Worm (Caenorhabditis elegans): ENCODE data around the gene pfk-1.2.
A peak's percentile ranks its signal among the peaks of the same experiment; 100 is the strongest.

pfk-1.2 gene

ce11 chrV:9544176-9544632 is 12.6 kb downstream of the pfk-1.2 start, which contains the start of gene mdf-1:
mdf-1 (minus strand) TSS chrV:9544226.
- TF ChIP-seq ztf-11 (tag; optimal IDR thresholded peaks at IDR 0.05) (no peak), Y116A8C.19 (tag; optimal IDR thresholded peaks at IDR 0.05; ENCODE audit: borderline replicate concordance) (no peak), ceh-63 (GFP tag; optimal IDR thresholded peaks at IDR 0.05) (no peak), xbp-1 (tag; optimal IDR thresholded peaks at IDR 0.05) (peak; percentile 60), zip-4 (GFP tag; optimal IDR thresholded peaks at IDR 0.05) (no peak), ama-1 (optimal IDR thresholded peaks at IDR 0.05) (peak; percentile 29), unc-130 (tag; optimal IDR thresholded peaks at IDR 0.05) (peak; percentile 58), grh-1 (GFP tag; IDR thresholded peaks at IDR 0.05) (no peak), nhr-84 (tag; optimal IDR thresholded peaks at IDR 0.05) (no peak), ceh-8 (GFP tag; optimal IDR thresholded peaks at IDR 0.05) (peak; percentile 34), mab-9 (GFP tag; IDR thresholded peaks at IDR 0.05) (no peak), blmp-1 (tag; optimal IDR thresholded peaks at IDR 0.05) (peak; percentile 62), unc-30 (tag; optimal IDR thresholded peaks at IDR 0.05) (no peak), efl-3 (GFP tag; optimal IDR thresholded peaks at IDR 0.05) (no peak), aha-1 (tag; optimal IDR thresholded peaks at IDR 0.05) (no peak), lin-14 (GFP tag; optimal IDR thresholded peaks at IDR 0.05) (peak; percentile 77), ceh-88 (GFP tag; IDR thresholded peaks at IDR 0.05) (peak; percentile 26; the same call in 1 of the 2 replicates), egl-27 (tag; optimal IDR thresholded peaks at IDR 0.05) (no peak), nhr-85 (tag) (peak; percentile 48), dsc-1 (tag; optimal IDR thresholded peaks at IDR 0.05) (peak; percentile 49), tbx-2 (tag; optimal IDR thresholded peaks at IDR 0.05) (peak; percentile 60), ces-1 (GFP tag; optimal IDR thresholded peaks at IDR 0.05) (no peak), lin-35 (GFP tag; optimal IDR thresholded peaks at IDR 0.05) (peak; percentile 90 to 96), snpc-4 (tag; optimal IDR thresholded peaks at IDR 0.05) (peak; percentile 35), nhr-12 (tag; optimal IDR thresholded peaks at IDR 0.05) (no peak), skn-1 (tag; optimal IDR thresholded peaks at IDR 0.05) (peak; percentile 67), ceh-90 (tag; optimal IDR thresholded peaks at IDR 0.05) (no peak), swsn-7 (tag; optimal IDR thresholded peaks at IDR 0.05) (peak; percentile 67), nhr-20 (tag; optimal IDR thresholded peaks at IDR 0.05) (peak; percentile 75), nhr-77 (tag; optimal IDR thresholded peaks at IDR 0.05) (no peak), ztf-4 (tag; optimal IDR thresholded peaks at IDR 0.05) (peak; percentile 24), nhr-28 (tag; optimal IDR thresholded peaks at IDR 0.05) (no peak), sup-37 (GFP tag; optimal IDR thresholded peaks at IDR 0.05) (no peak), nhr-237 (tag; optimal IDR thresholded peaks at IDR 0.05) (no peak), unc-98 (GFP tag; IDR thresholded peaks at IDR 0.05) (no peak), jun-1 (tag; optimal IDR thresholded peaks at IDR 0.05) (no peak), mep-1 (tag; optimal IDR thresholded peaks at IDR 0.05) (peak; percentile 26), C16A3.4 (tag; optimal IDR thresholded peaks at IDR 0.05) (peak; percentile 85), nhr-47 (tag; optimal IDR thresholded peaks at IDR 0.05) (peak; percentile 75), lin-39 (tag; optimal IDR thresholded peaks at IDR 0.05) (no peak), pqm-1 (tag; optimal IDR thresholded peaks at IDR 0.05) (no peak), rnt-1 (tag; optimal IDR thresholded peaks at IDR 0.05) (peak; percentile 61), dpl-1 (GFP tag; optimal IDR thresholded peaks at IDR 0.05) (peak; percentile 85 to 93 (median 89)), hlh-17 (GFP tag; optimal IDR thresholded peaks at IDR 0.05; ENCODE audit: borderline replicate concordance) (no peak), ets-5 (GFP tag; IDR thresholded peaks at IDR 0.05) (no peak), efl-1 (optimal IDR thresholded peaks at IDR 0.05) (peak; percentile 75 to 92), efl-1 (GFP tag; optimal IDR thresholded peaks at IDR 0.05 in 1 of 2) (peak; percentile 91 to 99), nhr-76 (tag; optimal IDR thresholded peaks at IDR 0.05) (no peak), fkh-8 (tag; optimal IDR thresholded peaks at IDR 0.05) (peak; percentile 57), fkh-10 (GFP tag; optimal IDR thresholded peaks at IDR 0.05) (no peak), aly-2 (tag; optimal IDR thresholded peaks at IDR 0.05) (no peak), ceh-82 (tag; optimal IDR thresholded peaks at IDR 0.05) (peak; percentile 14 to 68 (median 43)), sox-4 (tag; optimal IDR thresholded peaks at IDR 0.05) (no peak), alr-1 (tag; optimal IDR thresholded peaks at IDR 0.05; ENCODE audit: borderline replicate concordance) (no peak)
